Fruit fly (Drosophila melanogaster): ENCODE data around the gene mRRF1.

mRRF1 gene

dm6 chr3L:9391340-9391980, 27.3 kb downstream of the mRRF1 start:
- TF ChIP-seq Ets21C (GFP tag; optimal IDR thresholded peaks at IDR 0.05) (no peak), svp (GFP tag) (peak; percentile 78)

dm6 chr3L:9396038-9396437, 31.9 kb downstream of the mRRF1 start:
- TF ChIP-seq Lpt (GFP tag; optimal IDR thresholded peaks at IDR 0.05) = no peak
- TF ChIP-seq topi (GFP tag; optimal IDR thresholded peaks at IDR 0.05) = no peak
- TF ChIP-seq Eip78C (GFP tag) = peak; percentile 29

- TF ChIP-seq CG34406 (GFP tag; optimal IDR thresholded peaks at IDR 0.05) (no peak), CG31627 (GFP tag; optimal IDR thresholded peaks at IDR 0.05) (no peak), fd59A (GFP tag; optimal IDR thresholded peaks at IDR 0.05) (no peak), Eip78C (GFP tag) (no peak), acj6 (GFP tag; optimal IDR thresholded peaks at IDR 0.05) (no peak), topi (GFP tag; optimal IDR thresholded peaks at IDR 0.05) (no peak), CG1621 (tag; optimal IDR thresholded peaks at IDR 0.05) (peak; percentile 76), Sox15 (GFP tag; optimal IDR thresholded peaks at IDR 0.05) (no peak), Eip75B (GFP tag; optimal IDR thresholded peaks at IDR 0.05) (no peak), CG11762 (GFP tag; optimal IDR thresholded peaks at IDR 0.05; ENCODE audit: insufficient read depth) (no peak), ss (GFP tag; optimal IDR thresholded peaks at IDR 0.05) (peak in 1 of 2 experiments; percentile 19), svp (GFP tag) (peak; percentile 40), fd85E (GFP tag; optimal IDR thresholded peaks at IDR 0.05) (no peak), cyc (GFP tag; optimal IDR thresholded peaks at IDR 0.05) (no peak), Ets96B (tag; optimal IDR thresholded peaks at IDR 0.05) (no peak), CG10669 (GFP tag; optimal IDR thresholded peaks at IDR 0.05) (no peak), dsx (GFP tag; optimal IDR thresholded peaks at IDR 0.05; ENCODE audit: poor library complexity, severe bottlenecking) (no peak), achi (GFP tag; optimal IDR thresholded peaks at IDR 0.05) (no peak), CG6163 (GFP tag; IDR thresholded peaks at IDR 0.05) (no peak), CG3032 (tag; optimal IDR thresholded peaks at IDR 0.05) (no peak), Eip93F (GFP tag; optimal IDR thresholded peaks at IDR 0.05) (no peak), CG32006 (GFP tag; optimal IDR thresholded peaks at IDR 0.05) (no peak), Sox14 (GFP tag; optimal IDR thresholded peaks at IDR 0.05) (peak; percentile 21), Lpt (GFP tag; optimal IDR thresholded peaks at IDR 0.05) (no peak), CG15336 (GFP tag; IDR thresholded peaks at IDR 0.05) (no peak), Sox102F (GFP tag; optimal IDR thresholded peaks at IDR 0.05) (no peak), CG16779 (tag; optimal IDR thresholded peaks at IDR 0.05) (no peak)
These were observed 32.6 kb downstream of the mRRF1 start for dm6 chr3L:9396704-9397103.

dm6 chr3L:9397156-9397555, 33.0 kb downstream of the mRRF1 start:
- TF ChIP-seq CG32006 (GFP tag; optimal IDR thresholded peaks at IDR 0.05) (no peak), achi (GFP tag; optimal IDR thresholded peaks at IDR 0.05) (no peak), CG11294 (GFP tag; IDR thresholded peaks at IDR 0.05) (no peak), Eip78C (GFP tag) (peak; percentile 25), OdsH (GFP tag; optimal IDR thresholded peaks at IDR 0.05) (peak; percentile 4), CG10631 (GFP tag; optimal IDR thresholded peaks at IDR 0.05) (peak; percentile 16), CG16779 (tag; optimal IDR thresholded peaks at IDR 0.05) (peak; percentile 4), Smox (GFP tag; optimal IDR thresholded peaks at IDR 0.05) (no peak), lz (GFP tag; optimal IDR thresholded peaks at IDR 0.05) (no peak), CG10669 (GFP tag; optimal IDR thresholded peaks at IDR 0.05) (no peak), spab (GFP tag; optimal IDR thresholded peaks at IDR 0.05) (peak; percentile 23), svp (GFP tag) (peak; percentile 45), CG6808 (GFP tag; optimal IDR thresholded peaks at IDR 0.05) (peak; percentile 52), Ets96B (tag; optimal IDR thresholded peaks at IDR 0.05) (no peak), vri (GFP tag; optimal IDR thresholded peaks at IDR 0.05) (peak; percentile 40), Eip75B (GFP tag; optimal IDR thresholded peaks at IDR 0.05) (no peak), ss (GFP tag; optimal IDR thresholded peaks at IDR 0.05) (no peak), Sox14 (GFP tag; optimal IDR thresholded peaks at IDR 0.05) (no peak), CG6276 (GFP tag; optimal IDR thresholded peaks at IDR 0.05) (no peak), CG4318 (GFP tag; optimal IDR thresholded peaks at IDR 0.05) (no peak), esn (GFP tag; optimal IDR thresholded peaks at IDR 0.05) (peak; percentile 9), CG6163 (GFP tag; IDR thresholded peaks at IDR 0.05) (peak; percentile 57; the same call in 2 of the 3 replicates), CG8119 (GFP tag; IDR thresholded peaks at IDR 0.05) (0 out of 3 replicates have a peak, but pooled peaks have one; percentile 22), fkh (GFP tag; optimal IDR thresholded peaks at IDR 0.05) (peak; percentile 93), CG7368 (GFP tag; optimal IDR thresholded peaks at IDR 0.05) (peak; percentile 1), Gug (GFP tag; IDR thresholded peaks at IDR 0.05) (no peak), Hr4 (GFP tag; optimal IDR thresholded peaks at IDR 0.05) (no peak)
